Worm (Caenorhabditis elegans): ENCODE results near the gene C50A2.7.

DNA sequence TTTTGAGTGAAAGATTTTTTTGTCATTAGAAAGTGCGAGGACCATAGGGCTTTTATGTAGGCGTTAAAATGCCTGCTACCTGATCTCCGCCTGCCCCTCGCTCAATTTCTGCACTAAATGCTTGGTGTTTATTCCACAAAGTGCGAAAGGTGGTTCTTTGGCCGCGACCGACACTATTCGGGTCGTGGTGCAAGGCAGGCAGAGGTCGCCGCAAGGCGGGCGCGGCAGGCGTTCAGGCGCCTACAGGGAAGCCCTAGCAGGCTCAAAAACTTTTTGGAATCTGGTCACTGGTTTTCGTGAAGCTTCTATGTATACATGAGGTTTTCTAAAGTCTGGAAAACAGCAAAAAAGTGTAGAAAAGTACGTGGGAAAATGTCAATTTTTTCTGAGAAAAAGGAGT is 42.4 kb upstream of the C50A2.7 start:
- TF ChIP-seq mep-1 (tag; optimal IDR thresholded peaks at IDR 0.05) (no peak), lsy-2 (tag; optimal IDR thresholded peaks at IDR 0.05) (no peak), elt-1 (tag; optimal IDR thresholded peaks at IDR 0.05; ENCODE audit: borderline replicate concordance, insufficient read depth) (no peak), nhr-237 (tag; optimal IDR thresholded peaks at IDR 0.05) (no peak), unc-62 (GFP tag; optimal IDR thresholded peaks at IDR 0.05) (no peak)
